Worm (Caenorhabditis elegans) whole organism, young adult: ENCODE results near the gene str-220.

ENCODE experiments used
- B0019.2 ChIP-seq: fragments of 200-800 bp; sonication (Bioruptor generic); conservative IDR thresholded peaks from 2 replicates; pipeline ENCODE4 v1.3.6; 2022; ENCODE audit warnings: missing genetic modification reagents, missing genetic modification characterization, missing compliant biosample characterization
- B0261.1 ChIP-seq: sonication (generic microtip); optimal IDR thresholded peaks from 2 replicates; lab custom pipeline; 2016; ENCODE audit warnings: mild to moderate bottlenecking, missing genetic modification characterization, moderate library complexity, missing compliant biosample characterization
- B0336.3 ChIP-seq: fragments of 200-800 bp; sonication (Bioruptor generic); IDR thresholded peaks from 2 replicates; pipeline ENCODE4 v1.3.6; 2022; ENCODE audit warnings: missing genetic modification characterization, missing compliant biosample characterization
- ZK185.1 ChIP-seq: sonication (generic microtip); optimal IDR thresholded peaks from 2 replicates; lab custom pipeline; 2016; ENCODE audit warnings: mild to moderate bottlenecking, missing genetic modification characterization, missing compliant biosample characterization; ENCODE audit not compliant: poor library complexity, severe bottlenecking
- atf-7 ChIP-seq: sonication (generic microtip); optimal IDR thresholded peaks from 2 replicates; lab custom pipeline; 2017; ENCODE audit warnings: mild to moderate bottlenecking, missing genetic modification characterization, missing compliant biosample characterization
- attf-5 ChIP-seq: fragments of 200-800 bp; sonication (Bioruptor generic); optimal IDR thresholded peaks from 2 replicates; lab custom pipeline; 2018; ENCODE audit warnings: mild to moderate bottlenecking, missing genetic modification characterization, missing compliant biosample characterization
- ceh-27 ChIP-seq: fragments of 200-800 bp; sonication (Bioruptor generic); optimal IDR thresholded peaks from 2 replicates; lab custom pipeline; 2018; ENCODE audit warnings: mild to moderate bottlenecking, missing genetic modification characterization, moderate library complexity, missing compliant biosample characterization
- dox-1 ChIP-seq: fragments of 200-800 bp; sonication (Bioruptor generic); IDR thresholded peaks from 2 replicates; pipeline ENCODE4 v1.3.6; 2022; ENCODE audit warnings: missing genetic modification reagents, missing genetic modification characterization, missing compliant biosample characterization
- egl-18 ChIP-seq: fragments of 200-800 bp; sonication (Bioruptor generic); IDR thresholded peaks from 2 replicates; pipeline ENCODE4 v1.3.6; 2022; ENCODE audit warnings: missing genetic modification reagents, missing genetic modification characterization, missing compliant biosample characterization
- egl-44 ChIP-seq: fragments of 200-800 bp; sonication (Bioruptor generic); IDR thresholded peaks from 2 replicates; pipeline ENCODE4 v1.3.6; 2022; ENCODE audit warnings: missing genetic modification reagents, missing genetic modification characterization, missing compliant biosample characterization
- ets-4 ChIP-seq: fragments of 200-800 bp; sonication (Bioruptor generic); optimal IDR thresholded peaks from 2 replicates; lab custom pipeline; 2018; ENCODE audit warnings: mild to moderate bottlenecking, missing genetic modification characterization, missing compliant biosample characterization
- gei-17 ChIP-seq: fragments of 200-800 bp; sonication (Bioruptor generic); optimal IDR thresholded peaks from 2 replicates; lab custom pipeline; 2018; ENCODE audit warnings: mild to moderate bottlenecking, missing genetic modification characterization, missing compliant biosample characterization
- hmg-1.2 ChIP-seq: fragments of 200-800 bp; sonication (Bioruptor generic); IDR thresholded peaks from 2 replicates; pipeline ENCODE4 v1.3.6; 2022; ENCODE audit warnings: missing genetic modification reagents, missing genetic modification characterization, missing compliant biosample characterization
- hrde-1 ChIP-seq: sonication (generic microtip); optimal IDR thresholded peaks from 2 replicates; lab custom pipeline; 2016; ENCODE audit warnings: missing genetic modification characterization, mild to moderate bottlenecking, missing compliant biosample characterization, moderate library complexity, missing genotype, missing genetic modification reagents, borderline replicate concordance
- hsf-1 ChIP-seq: fragments of 200-800 bp; sonication (Bioruptor generic); IDR thresholded peaks from 2 replicates; pipeline ENCODE4 v1.3.6; 2022; ENCODE audit warnings: missing genetic modification reagents, missing genetic modification characterization, missing compliant biosample characterization
- let-607 ChIP-seq, 2 experiments: fragments of 200-800 bp in 1 of 2; sonication (Bioruptor generic) in 1 of 2; sonication (generic microtip) in 1 of 2; optimal IDR thresholded peaks; 2 replicates each; lab custom pipeline; 2016 to 2018; ENCODE audit warnings: mild to moderate bottlenecking in 2 of 2, missing compliant biosample characterization in 2 of 2, missing genetic modification characterization in 2 of 2, moderate library complexity in 2 of 2, missing genotype in 1 of 2
- lin-40 ChIP-seq: sonication (generic microtip); optimal IDR thresholded peaks from 2 replicates; lab custom pipeline; 2016; ENCODE audit warnings: missing genetic modification characterization, mild to moderate bottlenecking, missing compliant biosample characterization, missing genotype, missing genetic modification reagents
- lin-54 ChIP-seq: fragments of 200-800 bp; sonication (Bioruptor generic); optimal IDR thresholded peaks from 2 replicates; lab custom pipeline; 2018; ENCODE audit warnings: mild to moderate bottlenecking, missing genetic modification characterization, missing compliant biosample characterization
- lsl-1 ChIP-seq: fragments of 200-800 bp; sonication (Bioruptor generic); optimal IDR thresholded peaks from 2 replicates; lab custom pipeline; 2018; ENCODE audit warnings: mild to moderate bottlenecking, missing genetic modification characterization, moderate library complexity, missing compliant biosample characterization
- lsy-27 ChIP-seq: sonication (generic microtip); optimal IDR thresholded peaks from 2 replicates; lab custom pipeline; 2017; ENCODE audit warnings: missing genetic modification characterization, mild to moderate bottlenecking, missing compliant biosample characterization, antibody characterized with exemption, missing genotype, borderline replicate concordance; ENCODE audit not compliant: insufficient read depth
- madf-10 ChIP-seq: sonication (generic microtip); optimal IDR thresholded peaks from 2 replicates; lab custom pipeline; 2016; ENCODE audit warnings: mild to moderate bottlenecking, missing genetic modification characterization, missing compliant biosample characterization
- nfyb-1 ChIP-seq: fragments of 200-800 bp; sonication (Bioruptor generic); IDR thresholded peaks from 2 replicates; pipeline ENCODE4 v1.3.6; 2022; ENCODE audit warnings: missing genetic modification reagents, missing genetic modification characterization, missing compliant biosample characterization
- nhr-27 ChIP-seq: fragments of 200-800 bp; sonication (Bioruptor generic); optimal IDR thresholded peaks from 2 replicates; lab custom pipeline; 2018; ENCODE audit warnings: mild to moderate bottlenecking, missing genetic modification characterization, moderate library complexity, missing compliant biosample characterization
- nhr-80 ChIP-seq: sonication (generic microtip); optimal IDR thresholded peaks from 2 replicates; lab custom pipeline; 2016; ENCODE audit warnings: missing genetic modification characterization, missing compliant biosample characterization
- nhr-90 ChIP-seq: sonication (generic microtip); optimal IDR thresholded peaks from 2 replicates; lab custom pipeline; 2016; ENCODE audit warnings: missing genotype, mild to moderate bottlenecking, missing genetic modification characterization, missing compliant biosample characterization
- pha-4 ChIP-seq: fragments of 150-350 bp; sonication (generic microtip); optimal IDR thresholded peaks from 2 replicates; lab custom pipeline; 2014; ENCODE audit warnings: missing biosample characterization, missing genetic modification reagents, missing genetic modification characterization
- snpc-4 ChIP-seq, 5 experiments: fragments of 150-350 bp in 1 of 5; sonication (generic microtip) in 4 of 5; optimal IDR thresholded peaks; 2 replicates each; lab custom pipeline; 2014 to 2018; ENCODE audit warnings: missing genetic modification characterization in 5 of 5, missing biosample characterization in 3 of 5, antibody characterized with exemption in 2 of 5, mild to moderate bottlenecking in 2 of 5, missing compliant biosample characterization in 2 of 5, missing genotype in 2 of 5, moderate library complexity in 2 of 5, missing genetic modification reagents in 1 of 5
- tbp1 ChIP-seq: fragments of 200-800 bp; sonication (Bioruptor generic); optimal IDR thresholded peaks from 2 replicates; lab custom pipeline; 2018; ENCODE audit warnings: mild to moderate bottlenecking, missing genetic modification characterization, missing compliant biosample characterization
- tlf-1 ChIP-seq: fragments of 200-800 bp; sonication (Bioruptor generic); optimal IDR thresholded peaks from 2 replicates; lab custom pipeline; 2018; ENCODE audit warnings: mild to moderate bottlenecking, missing genetic modification characterization, missing compliant biosample characterization
- unc-62 ChIP-seq: fragments of 150-350 bp; optimal IDR thresholded peaks from 2 replicates; lab custom pipeline; 2014; ENCODE audit warnings: missing biosample characterization, missing genetic modification reagents, missing genetic modification characterization
- xnd-1 ChIP-seq: sonication (generic microtip); optimal IDR thresholded peaks from 2 replicates; lab custom pipeline; 2016; ENCODE audit warnings: missing genotype, missing genetic modification reagents, missing genetic modification characterization, missing compliant biosample characterization
- ztf-22 ChIP-seq: fragments of 200-800 bp; sonication (Bioruptor generic); optimal IDR thresholded peaks from 2 replicates; lab custom pipeline; 2018; ENCODE audit warnings: mild to moderate bottlenecking, missing genetic modification characterization, moderate library complexity, missing compliant biosample characterization
- ztf-26 ChIP-seq: sonication (generic microtip); optimal IDR thresholded peaks from 2 replicates; lab custom pipeline; 2017; ENCODE audit warnings: missing genetic modification characterization, missing compliant biosample characterization

The str-220 gene

ce11 chrIV:7190409-7190808 is 19.3 kb upstream of the str-220 start:
- TF ChIP-seq hrde-1 (tag; lab: Kevin White, UChicago): no peak
- TF ChIP-seq nhr-80 (tag; lab: Kevin White, UChicago): peak; percentile 76
- no peak for TF ChIP-seq attf-5
- no peak for TF ChIP-seq nhr-90 (tag; lab: Kevin White, UChicago)
- no peak for TF ChIP-seq B0336.3 (GFP tag; lab: Robert Waterston, UW)
- no peak for TF ChIP-seq lsy-27 (tag; lab: Kevin White, UChicago)
- TF ChIP-seq nhr-27 (tag; lab: Kevin White, UChicago): no peak
- TF ChIP-seq ztf-26 (tag; lab: Kevin White, UChicago): peak; percentile 34
- TF ChIP-seq B0261.1 (tag; lab: Kevin White, UChicago): no peak
- TF ChIP-seq atf-7 (tag; lab: Kevin White, UChicago): peak; percentile 57
- TF ChIP-seq tlf-1: no peak
- peak; percentile 1 for TF ChIP-seq ZK185.1 (tag; lab: Kevin White, UChicago)

- TF ChIP-seq gei-17 (GFP tag; lab: Kevin White, UChicago): no peak
- no peak for TF ChIP-seq egl-18 (GFP tag; lab: Robert Waterston, UW)
- TF ChIP-seq nhr-80 (tag; lab: Kevin White, UChicago): peak; percentile 96
- peak; percentile 13 for TF ChIP-seq madf-10 (tag; lab: Kevin White, UChicago)
- peak; percentile 27 to 65 for TF ChIP-seq let-607 (tag; optimal IDR thresholded peaks at IDR 0.05; lab: Kevin White, UChicago)
- 0 out of 2 replicates have a peak, but pooled peaks have one; percentile 22 for TF ChIP-seq egl-44
- TF ChIP-seq tbp1: peak; percentile 53
- TF ChIP-seq hsf-1 (GFP tag; lab: Robert Waterston, UW): no peak
- peak; percentile 66 for TF ChIP-seq atf-7 (tag; lab: Kevin White, UChicago)
- TF ChIP-seq lin-54: peak; percentile 11
- peak; percentile 63 for TF ChIP-seq lin-40
- peak; percentile 42; the same call in 1 of the 2 replicates for TF ChIP-seq hmg-1.2 (GFP tag; lab: Robert Waterston, UW)
- peak; percentile 81 for TF ChIP-seq unc-62 (GFP tag; lab: Kevin White, UChicago)
- peak; percentile 31 for TF ChIP-seq ztf-26 (tag; lab: Kevin White, UChicago)
- peak; percentile 7 for TF ChIP-seq ZK185.1 (tag; lab: Kevin White, UChicago)
- peak; percentile 80 for TF ChIP-seq pha-4 (tag; lab: Kevin White, UChicago)
- TF ChIP-seq snpc-4 (GFP tag; optimal IDR thresholded peaks at IDR 0.05; lab: Kevin White, UChicago): no peak
- TF ChIP-seq snpc-4 (tag; optimal IDR thresholded peaks at IDR 0.05; lab: Kevin White, UChicago): peak in 2 of 4 experiments; percentile 4 to 8
- TF ChIP-seq ceh-27 (GFP tag; lab: Kevin White, UChicago): no peak
- peak; percentile 54; the same call in 1 of the 2 replicates for TF ChIP-seq dox-1 (GFP tag; lab: Robert Waterston, UW)
- peak; percentile 51 for TF ChIP-seq attf-5
- no peak for TF ChIP-seq nfyb-1 (GFP tag; lab: Robert Waterston, UW)
- TF ChIP-seq ztf-22: peak; percentile 54
- TF ChIP-seq lsl-1: no peak
- TF ChIP-seq xnd-1 (tag; lab: Kevin White, UChicago): no peak
- peak; percentile 70 for TF ChIP-seq ets-4 (GFP tag; lab: Kevin White, UChicago)
- TF ChIP-seq B0019.2 (GFP tag; lab: Robert Waterston, UW): no peak
Measured at ce11 chrIV:7188528-7189422, 17.7 kb upstream of the str-220 start, which contains the start of gene srlf-7. TSS of gene srlf-7 (plus strand) at chrIV:7189287.
